Fruit fly (Drosophila melanogaster) whole organism, wandering third instar larva: ENCODE data around the gene Jon25Bii.

ENCODE experiments used
- Abd-B ChIP-seq: fragments of >200 bp; optimal IDR thresholded peaks from 2 replicates; lab custom pipeline; 2017; ENCODE audit warnings: missing biosample characterization, missing genetic modification characterization
- CG32264 ChIP-seq: fragments of 200-800 bp; sonication (Bioruptor generic); optimal IDR thresholded peaks from 2 replicates; lab custom pipeline; 2016; ENCODE audit warnings: missing biosample characterization, missing genetic modification characterization
- CG9705 ChIP-seq: fragments of 200-800 bp; sonication (Bioruptor generic); optimal IDR thresholded peaks from 2 replicates; lab custom pipeline; 2018; ENCODE audit warnings: missing biosample characterization, mild to moderate bottlenecking, missing genetic modification characterization
- CrebA ChIP-seq: fragments of 200-800 bp; sonication (Bioruptor generic); optimal IDR thresholded peaks from 2 replicates; lab custom pipeline; 2016; ENCODE audit warnings: missing biosample characterization, mild to moderate bottlenecking, missing genetic modification characterization, borderline replicate concordance
- Dfd ChIP-seq: fragments of >200 bp; optimal IDR thresholded peaks from 2 replicates; lab custom pipeline; 2017; ENCODE audit warnings: missing biosample characterization, missing genetic modification characterization
- Dif ChIP-seq: fragments of 200-275, 200-300 bp; sonication (Bioruptor generic); optimal IDR thresholded peaks from 2 replicates; lab custom pipeline; 2018; ENCODE audit warnings: missing biosample characterization, missing genetic modification characterization; ENCODE audit not compliant: partially characterized antibody
- GATAd ChIP-seq: sonication (Bioruptor generic); optimal IDR thresholded peaks from 2 replicates; lab custom pipeline; 2016; ENCODE audit warnings: missing biosample characterization, missing genetic modification characterization
- HLH106 ChIP-seq: fragments of 200-800 bp; optimal IDR thresholded peaks from 3 replicates; lab custom pipeline; 2019; ENCODE audit warnings: missing biosample characterization, mild to moderate bottlenecking, missing genetic modification characterization, moderate library complexity
- Hnf4 ChIP-seq: fragments of 200-800 bp; sonication (Bioruptor generic); optimal IDR thresholded peaks from 2 replicates; lab custom pipeline; 2016; ENCODE audit warnings: missing biosample characterization, mild to moderate bottlenecking, missing genetic modification characterization
- Hr78 ChIP-seq: fragments of >200 bp; optimal IDR thresholded peaks from 2 replicates; lab custom pipeline; 2017; ENCODE audit warnings: missing biosample characterization, missing genetic modification characterization
- Hr83 ChIP-seq: fragments of 200-300 bp; sonication (Bioruptor generic); optimal IDR thresholded peaks from 2 replicates; lab custom pipeline; 2016; ENCODE audit warnings: missing biosample characterization, mild to moderate bottlenecking, missing genetic modification characterization, moderate library complexity; ENCODE audit not compliant: poor library complexity, severe bottlenecking
- Jra ChIP-seq: sonication (Bioruptor generic); optimal IDR thresholded peaks from 2 replicates; lab custom pipeline; 2016; ENCODE audit warnings: missing biosample characterization, missing genetic modification characterization
- Mio ChIP-seq: sonication (Bioruptor generic); optimal IDR thresholded peaks from 2 replicates; lab custom pipeline; 2016; ENCODE audit warnings: missing biosample characterization, missing genetic modification characterization
- Myc ChIP-seq: fragments of >200 bp; optimal IDR thresholded peaks from 2 replicates; lab custom pipeline; 2017
- N ChIP-seq: fragments of >200 bp; optimal IDR thresholded peaks from 2 replicates; lab custom pipeline; 2018; ENCODE audit warnings: missing biosample characterization, missing external identifiers, missing genetic modification characterization
- OdsH ChIP-seq: fragments of 200-800 bp; sonication (Bioruptor generic); optimal IDR thresholded peaks from 2 replicates; lab custom pipeline; 2016; ENCODE audit warnings: missing biosample characterization, mild to moderate bottlenecking, missing genetic modification characterization
- Rel ChIP-seq, 2 experiments: fragments of 200-800 bp; sonication (Bioruptor generic) in 1 of 2; optimal IDR thresholded peaks; 2 replicates in 1 of 2; 3 replicates in 1 of 2; lab custom pipeline; 2016 to 2019; ENCODE audit warnings: mild to moderate bottlenecking in 2 of 2, missing biosample characterization in 2 of 2, missing genetic modification characterization in 2 of 2, moderate library complexity in 1 of 2
- Sp1 ChIP-seq: fragments of 200-800 bp; sonication (Bioruptor generic); optimal IDR thresholded peaks from 3 replicates; lab custom pipeline; 2019; ENCODE audit warnings: missing biosample characterization, mild to moderate bottlenecking, missing genetic modification characterization, moderate library complexity
- Vsx2 ChIP-seq: fragments of 200-300, 225-300 bp; sonication (Bioruptor generic); optimal IDR thresholded peaks from 2 replicates; lab custom pipeline; 2018; ENCODE audit warnings: missing biosample characterization, missing genetic modification characterization; ENCODE audit not compliant: partially characterized antibody
- br ChIP-seq: fragments of 200-800 bp; sonication (Bioruptor generic); optimal IDR thresholded peaks from 2 replicates; lab custom pipeline; 2016; ENCODE audit warnings: missing biosample characterization, missing genetic modification characterization
- brk ChIP-seq: fragments of 200-800 bp; sonication (Bioruptor generic); optimal IDR thresholded peaks from 2 replicates; lab custom pipeline; 2016; ENCODE audit warnings: missing biosample characterization, mild to moderate bottlenecking, missing genetic modification characterization
- dl ChIP-seq, 2 experiments: fragments of 175-275, 200-275 bp in 1 of 2; fragments of 200-275 bp in 1 of 2; sonication (Bioruptor generic); optimal IDR thresholded peaks; lab custom pipeline; 2018; ENCODE audit warnings: mild to moderate bottlenecking in 2 of 2, missing biosample characterization in 2 of 2, missing genetic modification characterization in 2 of 2, moderate library complexity in 2 of 2; ENCODE audit not compliant: partially characterized antibody in 2 of 2, insufficient read depth in 1 of 2
- dmrt93B ChIP-seq: fragments of 200-800 bp; sonication (Bioruptor generic); optimal IDR thresholded peaks from 2 replicates; lab custom pipeline; 2018; ENCODE audit warnings: missing biosample characterization, mild to moderate bottlenecking, missing genetic modification characterization
- dsf ChIP-seq: sonication (Bioruptor generic); optimal IDR thresholded peaks from 2 replicates; lab custom pipeline; 2016; ENCODE audit warnings: missing biosample characterization, missing genetic modification characterization, borderline replicate concordance
- ey ChIP-seq: fragments of 200-800 bp; sonication (Bioruptor generic); optimal IDR thresholded peaks from 2 replicates; lab custom pipeline; 2016; ENCODE audit warnings: missing biosample characterization, missing genetic modification characterization
- foxo ChIP-seq, 2 experiments: fragments of 200-800 bp; sonication (Bioruptor generic); optimal IDR thresholded peaks; 2 replicates in 1 of 2; 3 replicates in 1 of 2; lab custom pipeline; 2016 to 2017; ENCODE audit warnings: missing biosample characterization in 2 of 2, missing genetic modification characterization in 2 of 2
- fru ChIP-seq: fragments of 200-800 bp; sonication (Bioruptor generic); optimal IDR thresholded peaks from 3 replicates; lab custom pipeline; 2016; ENCODE audit warnings: missing biosample characterization, mild to moderate bottlenecking, missing genetic modification characterization
- h ChIP-seq: fragments of 200-800 bp; sonication (Bioruptor generic); optimal IDR thresholded peaks from 3 replicates; lab custom pipeline; 2016; ENCODE audit warnings: missing biosample characterization, mild to moderate bottlenecking, missing genetic modification characterization
- jim ChIP-seq: fragments of 175-275, 200-325 bp; sonication (Bioruptor generic); optimal IDR thresholded peaks from 2 replicates; lab custom pipeline; 2016; ENCODE audit warnings: missing biosample characterization, mild to moderate bottlenecking, missing genetic modification characterization
- lola ChIP-seq: fragments of >200 bp; optimal IDR thresholded peaks from 2 replicates; lab custom pipeline; 2017; ENCODE audit warnings: missing biosample characterization, missing genetic modification characterization
- pan ChIP-seq: fragments of >200 bp; optimal IDR thresholded peaks from 2 replicates; lab custom pipeline; 2017
- psq ChIP-seq: fragments of 200-800 bp; sonication (Bioruptor generic); optimal IDR thresholded peaks from 3 replicates; lab custom pipeline; 2017; ENCODE audit warnings: missing biosample characterization, mild to moderate bottlenecking, missing genetic modification characterization, moderate library complexity
- rgr ChIP-seq: fragments of 200-800 bp; sonication (Bioruptor generic); optimal IDR thresholded peaks from 3 replicates; lab custom pipeline; 2016; ENCODE audit warnings: missing biosample characterization, mild to moderate bottlenecking, missing genetic modification characterization
- sage ChIP-seq: fragments of 200-800 bp; sonication (Bioruptor generic); optimal IDR thresholded peaks from 2 replicates; lab custom pipeline; 2016; ENCODE audit warnings: missing biosample characterization, mild to moderate bottlenecking, missing genetic modification characterization
- sv ChIP-seq: fragments of 200-800 bp; sonication (Bioruptor generic); optimal IDR thresholded peaks from 3 replicates; lab custom pipeline; 2016; ENCODE audit warnings: missing biosample characterization, missing genetic modification characterization
- tai ChIP-seq: sonication (Bioruptor generic); optimal IDR thresholded peaks from 2 replicates; lab custom pipeline; 2016; ENCODE audit warnings: missing biosample characterization, missing genetic modification characterization
- usp ChIP-seq: fragments of >200 bp; optimal IDR thresholded peaks from 2 replicates; lab custom pipeline; 2017; ENCODE audit warnings: missing biosample characterization, missing genetic modification characterization
- woc ChIP-seq: sonication (Bioruptor generic); optimal IDR thresholded peaks from 2 replicates; lab custom pipeline; 2016; ENCODE audit warnings: missing biosample characterization, mild to moderate bottlenecking, missing genetic modification characterization

Jon25Bii gene

DNA sequence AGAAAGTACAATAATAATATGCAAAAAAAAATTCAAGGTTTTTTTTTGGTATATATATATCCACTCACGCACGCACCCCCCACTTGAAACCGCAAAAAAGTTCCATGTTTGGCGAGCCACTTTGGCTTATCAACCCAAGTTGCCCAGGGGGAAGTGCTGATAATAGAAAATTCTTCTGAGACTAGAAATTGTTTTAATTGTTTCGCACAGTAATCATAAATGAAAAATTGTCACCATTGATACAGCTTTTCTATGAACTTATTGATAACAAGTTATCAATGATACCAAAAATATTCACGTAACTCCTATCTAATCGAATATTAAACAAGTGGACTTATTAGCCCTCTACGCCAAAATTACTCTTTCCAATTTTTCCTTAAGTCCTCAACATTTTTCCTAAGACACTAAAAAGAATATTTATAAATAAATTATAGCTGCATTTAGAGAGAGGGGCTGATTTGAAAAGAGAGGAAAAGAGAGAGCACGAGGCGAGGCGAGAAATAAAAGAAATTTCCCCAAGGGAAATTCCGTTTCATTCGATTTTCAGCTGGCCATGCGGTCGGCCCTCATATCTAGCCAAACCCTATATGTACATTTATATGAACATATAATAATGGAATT lies 45.7 kb upstream of the Jon25Bii start:
- TF ChIP-seq Myc (lab: Kevin White, UChicago), result no peak
- no peak for TF ChIP-seq Jra (GFP tag; lab: Kevin White, UChicago)
- TF ChIP-seq sage, result no peak
- no peak for TF ChIP-seq dmrt93B (GFP tag; lab: Kevin White, UChicago)
- TF ChIP-seq usp (GFP tag; lab: Kevin White, UChicago), result no peak
- TF ChIP-seq brk (GFP tag; lab: Kevin White, UChicago), result no peak
- TF ChIP-seq GATAd, result no peak
- TF ChIP-seq tai (GFP tag; lab: Kevin White, UChicago), result no peak
- no peak for TF ChIP-seq N (GFP tag; lab: Kevin White, UChicago)
- no peak for TF ChIP-seq pan (lab: Kevin White, UChicago)
- no peak for TF ChIP-seq br
- no peak for TF ChIP-seq lola (GFP tag; lab: Kevin White, UChicago)
- TF ChIP-seq dl (GFP tag; optimal IDR thresholded peaks at IDR 0.05; lab: Kevin White, UChicago; ENCODE audit: insufficient read depth in 1 of 2, partially characterized antibody in 2 of 2), result no peak

DNA sequence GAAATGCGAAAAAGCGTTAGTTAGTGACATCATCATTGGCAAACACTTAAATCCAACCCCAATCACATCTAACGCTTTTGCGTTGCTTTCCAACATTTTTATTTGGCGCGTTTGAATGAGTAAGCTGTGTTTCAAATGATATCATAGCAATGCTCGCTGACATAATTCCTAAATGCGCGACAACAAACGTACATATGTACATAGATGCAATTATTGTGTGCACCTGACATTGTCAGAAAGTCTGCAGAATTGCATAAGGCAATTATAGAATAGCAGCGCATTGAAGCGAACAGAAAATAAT lies 45.3 kb upstream of the Jon25Bii start:
- TF ChIP-seq br (no peak), HLH106 (tag; lab: Kevin White, UChicago) (no peak), Vsx2 (GFP tag; lab: Kevin White, UChicago) (no peak), CG32264 (GFP tag; lab: Kevin White, UChicago) (no peak), Mio (GFP tag; lab: Kevin White, UChicago) (no peak)

DNA sequence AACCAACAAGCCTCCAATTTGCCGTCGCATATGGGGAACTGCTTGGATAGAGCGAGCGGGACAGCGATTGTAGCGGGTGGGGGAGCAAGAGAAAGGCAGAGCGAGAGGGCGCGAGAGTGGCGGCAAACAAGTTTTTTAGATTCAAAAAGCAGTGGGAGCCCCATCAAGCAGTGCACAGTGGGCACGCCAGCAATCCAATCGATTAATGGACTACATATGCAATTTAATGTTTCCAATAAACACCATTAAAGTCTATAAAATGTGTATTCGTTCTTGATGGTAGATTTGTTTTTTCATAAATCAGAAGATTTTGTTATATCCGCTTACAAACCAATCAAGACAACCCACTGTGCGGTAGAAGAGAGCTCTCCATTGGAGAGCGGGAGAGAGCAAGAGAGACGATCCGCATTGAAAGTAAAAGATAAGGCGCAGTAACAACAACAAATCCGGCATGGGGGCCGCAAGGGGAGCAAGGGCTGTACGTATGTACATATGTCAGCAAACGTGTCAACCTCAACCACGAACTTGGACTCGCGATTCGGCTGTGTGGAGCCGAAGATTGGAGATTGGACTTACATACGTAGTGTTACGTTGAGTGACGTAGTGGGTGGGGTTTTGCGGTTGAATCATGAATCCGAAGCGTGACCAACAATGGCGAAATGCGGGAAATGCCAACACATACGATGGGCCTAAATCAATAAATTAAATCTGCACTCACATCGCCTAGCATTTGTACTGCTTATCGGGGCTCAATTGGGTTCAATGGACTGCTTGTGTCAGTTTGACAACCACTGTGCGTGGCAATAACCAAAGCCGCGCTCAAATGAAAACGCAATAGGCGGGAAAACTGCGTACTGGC lies 44.7 kb upstream of the Jon25Bii start:
- TF ChIP-seq pan (lab: Kevin White, UChicago) (no peak), ey (peak; percentile 99), sage (peak; percentile 96), sv (peak; percentile 98), GATAd (peak; percentile 94), N (GFP tag; lab: Kevin White, UChicago) (peak; percentile 88), Hnf4 (GFP tag; lab: Kevin White, UChicago) (peak; percentile 98), br (peak; percentile 99), Hr78 (GFP tag; lab: Kevin White, UChicago) (no peak), CrebA (GFP tag; lab: Kevin White, UChicago) (peak; percentile 95), Sp1 (GFP tag; lab: Kevin White, UChicago) (peak; percentile 98), tai (GFP tag; lab: Kevin White, UChicago) (peak; percentile 97), CG32264 (GFP tag; lab: Kevin White, UChicago) (peak; percentile 98), usp (GFP tag; lab: Kevin White, UChicago) (no peak), lola (GFP tag; lab: Kevin White, UChicago) (no peak), psq (GFP tag; lab: Kevin White, UChicago) (peak; percentile 95), Hr83 (peak; percentile 92), brk (GFP tag; lab: Kevin White, UChicago) (peak; percentile 94), dmrt93B (GFP tag; lab: Kevin White, UChicago) (peak; percentile 98), h (GFP tag; lab: Kevin White, UChicago) (peak; percentile 99), Abd-B (GFP tag; lab: Kevin White, UChicago) (no peak), jim (no peak), HLH106 (tag; lab: Kevin White, UChicago) (peak; percentile 98), OdsH (GFP tag; lab: Kevin White, UChicago) (peak; percentile 98), Dfd (GFP tag; lab: Kevin White, UChicago) (no peak), Jra (GFP tag; lab: Kevin White, UChicago) (peak; percentile 97), woc (GFP tag; lab: Kevin White, UChicago) (peak; percentile 99), rgr (GFP tag; lab: Kevin White, UChicago) (peak; percentile 99), Dif (GFP tag; lab: Kevin White, UChicago) (peak; percentile 94), Myc (lab: Kevin White, UChicago) (peak; percentile 37), foxo (GFP tag; optimal IDR thresholded peaks at IDR 0.05; lab: Kevin White, UChicago) (peak; percentile 97 to 99), dl (GFP tag; optimal IDR thresholded peaks at IDR 0.05; lab: Kevin White, UChicago; ENCODE audit: insufficient read depth in 1 of 2, partially characterized antibody in 2 of 2) (peak; percentile 80 to 91), dsf (peak; percentile 94), CG9705 (GFP tag; lab: Kevin White, UChicago) (peak; percentile 96), Vsx2 (GFP tag; lab: Kevin White, UChicago) (peak; percentile 69), Rel (GFP tag; optimal IDR thresholded peaks at IDR 0.05; lab: Kevin White, UChicago) (peak; percentile 95), Rel (tag; optimal IDR thresholded peaks at IDR 0.05; lab: Kevin White, UChicago) (peak; percentile 97), Mio (GFP tag; lab: Kevin White, UChicago) (peak; percentile 92), fru (GFP tag; lab: Kevin White, UChicago) (peak; percentile 100)
- TF ChIP-seq, all 38 proteins: peak for 31
